Fruit fly (Drosophila melanogaster) whole organism: ENCODE data around the gene CG31612.

Experiments used
- CG8478 ChIP-seq: fragments of >200 bp; optimal IDR thresholded peaks from 2 replicates; lab custom pipeline; 2018; ENCODE audit warnings: inconsistent platforms
- Dll ChIP-seq: fragments of >200 bp; optimal IDR thresholded peaks from 2 replicates; lab custom pipeline; 2017
- pan ChIP-seq: fragments of >200 bp; optimal IDR thresholded peaks from 2 replicates; lab custom pipeline; 2017
- psq ChIP-seq: fragments of >200 bp; optimal IDR thresholded peaks from 2 replicates; lab custom pipeline; 2017
- usp ChIP-seq: fragments of >200 bp; optimal IDR thresholded peaks from 2 replicates; lab custom pipeline; 2017; ENCODE audit warnings: missing biosample characterization, missing genetic modification characterization, mixed read lengths

dm6 chr2L:21843783-21844182, 48.5 kb upstream of the CG31612 start:
- TF ChIP-seq pan (lab: Kevin White, UChicago) (no peak), psq (lab: Kevin White, UChicago) (no peak), usp (no peak), CG8478 (lab: Kevin White, UChicago) (no peak), Dll (lab: Kevin White, UChicago) (no peak)
